Worm (Caenorhabditis elegans) whole organism, L4 larva: ENCODE data around the gene ZK816.3.

Source experiments
- D1046.2 ChIP-seq: fragments of 200-800 bp; sonication (Bioruptor generic); IDR thresholded peaks from 2 replicates; pipeline ENCODE4 v1.3.6; 2022; ENCODE audit warnings: missing genetic modification characterization, missing compliant biosample characterization
- F49E8.2 ChIP-seq: sonication (generic microtip); optimal IDR thresholded peaks from 2 replicates; lab custom pipeline; 2016; ENCODE audit warnings: missing compliant biosample characterization, mild to moderate bottlenecking, missing genetic modification characterization, borderline replicate concordance
- R02D3.7 ChIP-seq: fragments of 150-350 bp; sonication (generic microtip); optimal IDR thresholded peaks from 3 replicates; lab custom pipeline; 2014; ENCODE audit warnings: missing biosample characterization, missing genetic modification characterization
- T26A8.4 ChIP-seq: fragments of 200-800 bp; sonication (Bioruptor generic); IDR thresholded peaks from 2 replicates; pipeline ENCODE4 v1.3.6; 2022; ENCODE audit warnings: missing genetic modification characterization, missing compliant biosample characterization
- Y75B8A.6 ChIP-seq: fragments of 200-800 bp; sonication (Bioruptor generic); IDR thresholded peaks from 2 replicates; pipeline ENCODE4 v1.3.6; 2022; ENCODE audit warnings: missing genetic modification reagents, missing genetic modification characterization, missing compliant biosample characterization
- ZK337.2 ChIP-seq: fragments of 200-800 bp; sonication (Bioruptor generic); IDR thresholded peaks from 2 replicates; pipeline ENCODE4 v1.3.6; 2022; ENCODE audit warnings: missing genetic modification reagents, missing genetic modification characterization, missing compliant biosample characterization
- ZK546.5 ChIP-seq, 2 experiments: sonication (generic microtip); optimal IDR thresholded peaks; 2 replicates each; lab custom pipeline; 2017; ENCODE audit warnings: missing biosample characterization in 2 of 2, missing genetic modification characterization in 2 of 2
- aha-1 ChIP-seq: fragments of 150-350 bp; peaks from one replicate; lab custom pipeline; 2014; ENCODE audit warnings: missing biosample characterization, missing genetic modification characterization
- ama-1 ChIP-seq: fragments of 150-350 bp; optimal IDR thresholded peaks from 2 replicates; lab custom pipeline; 2014; ENCODE audit warnings: inconsistent platforms, mixed read lengths
- ceh-28 ChIP-seq: fragments of 150-350 bp; optimal IDR thresholded peaks from 2 replicates; lab custom pipeline; 2014; ENCODE audit warnings: missing biosample characterization, missing genetic modification reagents, missing genetic modification characterization
- ces-1 ChIP-seq: fragments of 150-350 bp; sonication (generic microtip); optimal IDR thresholded peaks from 4 replicates; lab custom pipeline; 2014; ENCODE audit warnings: missing biosample characterization, missing genetic modification reagents, missing genetic modification characterization
- cey-2 ChIP-seq: sonication (generic microtip); optimal IDR thresholded peaks from 3 replicates; lab custom pipeline; 2017; ENCODE audit warnings: missing genetic modification characterization, mild to moderate bottlenecking, missing compliant biosample characterization, antibody characterized with exemption, borderline replicate concordance; ENCODE audit not compliant: insufficient read depth
- daf-16 ChIP-seq, 3 experiments: sonication (generic microtip); optimal IDR thresholded peaks; 2 replicates each; lab custom pipeline; 2016 to 2017; ENCODE audit warnings: missing genetic modification characterization in 3 of 3, missing genetic modification reagents in 3 of 3, mild to moderate bottlenecking in 2 of 3, missing compliant biosample characterization in 2 of 3, missing biosample characterization in 1 of 3, moderate library complexity in 1 of 3
- dmd-6 ChIP-seq: fragments of 200-800 bp; sonication (Bioruptor generic); IDR thresholded peaks from 2 replicates; pipeline ENCODE4 v1.3.6; 2022; ENCODE audit warnings: missing genetic modification reagents, missing genetic modification characterization, missing compliant biosample characterization
- dmd-9 ChIP-seq: fragments of 200-800 bp; sonication (Bioruptor generic); IDR thresholded peaks from 2 replicates; pipeline ENCODE4 v1.3.6; 2022; ENCODE audit warnings: missing genetic modification reagents, missing genetic modification characterization, missing compliant biosample characterization
- dpl-1 ChIP-seq: fragments of 150-350 bp; optimal IDR thresholded peaks from 2 replicates; lab custom pipeline; 2014; ENCODE audit warnings: missing biosample characterization, missing genetic modification reagents, missing genetic modification characterization
- duxl-1 ChIP-seq: sonication (generic microtip); optimal IDR thresholded peaks from 2 replicates; lab custom pipeline; 2016; ENCODE audit warnings: mild to moderate bottlenecking, missing genetic modification characterization, moderate library complexity, missing compliant biosample characterization; ENCODE audit not compliant: poor library complexity
- fos-1 ChIP-seq: fragments of 150-350 bp; optimal IDR thresholded peaks from 2 replicates; lab custom pipeline; 2014; ENCODE audit warnings: missing biosample characterization, missing genetic modification characterization
- gei-8 ChIP-seq: fragments of 200-800 bp; sonication (Bioruptor generic); optimal IDR thresholded peaks from 2 replicates; lab custom pipeline; 2018; ENCODE audit warnings: mild to moderate bottlenecking, missing genetic modification characterization, missing compliant biosample characterization
- hif-1 ChIP-seq, 2 experiments: sonication (generic microtip); optimal IDR thresholded peaks; 2 replicates each; lab custom pipeline; 2016 to 2017; ENCODE audit warnings: missing compliant biosample characterization in 2 of 2, missing genetic modification characterization in 2 of 2, missing genetic modification reagents in 2 of 2, missing genotype in 2 of 2, mild to moderate bottlenecking in 1 of 2
- hlh-11 ChIP-seq: fragments of 200-800 bp; sonication (Bioruptor generic); optimal IDR thresholded peaks from 2 replicates; lab custom pipeline; 2018; ENCODE audit warnings: mild to moderate bottlenecking, missing genetic modification characterization, missing compliant biosample characterization
- hlh-30 ChIP-seq: sonication (generic microtip); optimal IDR thresholded peaks from 2 replicates; lab custom pipeline; 2017; ENCODE audit warnings: antibody characterized with exemption, mild to moderate bottlenecking, missing genetic modification characterization, missing compliant biosample characterization; ENCODE audit not compliant: insufficient read depth
- hmg-1.1 ChIP-seq: fragments of 200-800 bp; sonication (Bioruptor generic); IDR thresholded peaks from 2 replicates; pipeline ENCODE4 v1.3.6; 2022; ENCODE audit warnings: missing genetic modification reagents, missing genetic modification characterization, missing compliant biosample characterization
- jun-1 ChIP-seq: fragments of 150-350 bp; optimal IDR thresholded peaks from 2 replicates; lab custom pipeline; 2014; ENCODE audit warnings: missing biosample characterization, missing genetic modification reagents, missing genetic modification characterization
- lin-13 ChIP-seq: fragments of 150-350 bp; optimal IDR thresholded peaks from 2 replicates; lab custom pipeline; 2014; ENCODE audit warnings: missing biosample characterization, missing genetic modification reagents, missing genetic modification characterization
- lin-15B ChIP-seq: fragments of 150-350 bp; sonication (generic microtip); optimal IDR thresholded peaks from 3 replicates; lab custom pipeline; 2014; ENCODE audit warnings: missing biosample characterization, missing genetic modification characterization
- lin-39 ChIP-seq: fragments of 150-350 bp; optimal IDR thresholded peaks from 2 replicates; lab custom pipeline; 2014; ENCODE audit warnings: missing biosample characterization, missing genetic modification reagents, missing genetic modification characterization
- madf-9 ChIP-seq: fragments of 200-800 bp; sonication (Bioruptor generic); conservative IDR thresholded peaks from 2 replicates; pipeline ENCODE4 v1.3.6; 2022; ENCODE audit warnings: missing genetic modification reagents, missing genetic modification characterization, missing compliant biosample characterization
- mdt-29 ChIP-seq: fragments of 200-800 bp; sonication (Bioruptor generic); IDR thresholded peaks from 2 replicates; pipeline ENCODE4 v1.3.6; 2022; ENCODE audit warnings: missing genetic modification reagents, missing genetic modification characterization, missing compliant biosample characterization
- mes-2 ChIP-seq: sonication (generic microtip); optimal IDR thresholded peaks from 2 replicates; lab custom pipeline; 2016; ENCODE audit warnings: missing genotype, mild to moderate bottlenecking, missing genetic modification characterization, missing compliant biosample characterization; ENCODE audit not compliant: poor library complexity, severe bottlenecking
- nhr-10 ChIP-seq: fragments of 150-350 bp; optimal IDR thresholded peaks from 2 replicates; lab custom pipeline; 2014; ENCODE audit warnings: missing biosample characterization, missing genetic modification characterization
- nhr-11 ChIP-seq: fragments of 150-350 bp; optimal IDR thresholded peaks from 2 replicates; lab custom pipeline; 2014; ENCODE audit warnings: missing biosample characterization, missing genetic modification characterization
- nhr-237 ChIP-seq: sonication (generic microtip); optimal IDR thresholded peaks from 2 replicates; lab custom pipeline; 2017; ENCODE audit warnings: missing biosample characterization, missing genetic modification characterization
- nhr-25 ChIP-seq: sonication (generic microtip); optimal IDR thresholded peaks from 2 replicates; lab custom pipeline; 2017; ENCODE audit warnings: missing genetic modification characterization, mild to moderate bottlenecking, missing compliant biosample characterization, antibody characterized with exemption, moderate library complexity, borderline replicate concordance; ENCODE audit not compliant: insufficient read depth
- nhr-28 ChIP-seq: fragments of 150-350 bp; optimal IDR thresholded peaks from 2 replicates; lab custom pipeline; 2014; ENCODE audit warnings: missing biosample characterization, missing genetic modification characterization
- nhr-41 ChIP-seq: fragments of 200-800 bp; sonication (Bioruptor generic); IDR thresholded peaks from 2 replicates; pipeline ENCODE4 v1.3.6; 2022; ENCODE audit warnings: missing genetic modification reagents, missing genetic modification characterization, missing compliant biosample characterization
- nhr-42 ChIP-seq: fragments of 200-800 bp; sonication (Bioruptor generic); IDR thresholded peaks from 2 replicates; pipeline ENCODE4 v1.3.6; 2022; ENCODE audit warnings: missing genetic modification characterization, missing compliant biosample characterization
- nhr-76 ChIP-seq: fragments of 150-350 bp; optimal IDR thresholded peaks from 2 replicates; lab custom pipeline; 2014; ENCODE audit warnings: missing biosample characterization, missing genetic modification characterization
- pqm-1 ChIP-seq: sonication (generic microtip); optimal IDR thresholded peaks from 2 replicates; lab custom pipeline; 2017; ENCODE audit warnings: missing biosample characterization, missing genetic modification characterization
- rbr-2 ChIP-seq: sonication (generic microtip); optimal IDR thresholded peaks from 2 replicates; lab custom pipeline; 2016; ENCODE audit warnings: missing genotype, missing genetic modification characterization, missing compliant biosample characterization
- saeg-2 ChIP-seq: fragments of 200-800 bp; sonication (Bioruptor generic); IDR thresholded peaks from 2 replicates; pipeline ENCODE4 v1.3.6; 2022; ENCODE audit warnings: missing genetic modification reagents, missing genetic modification characterization, missing compliant biosample characterization
- sdz-12 ChIP-seq: fragments of 200-800 bp; sonication (Bioruptor generic); optimal IDR thresholded peaks from 2 replicates; lab custom pipeline; 2018; ENCODE audit warnings: mild to moderate bottlenecking, missing genetic modification characterization, missing compliant biosample characterization
- set-16 ChIP-seq: fragments of 200-800 bp; sonication (Bioruptor generic); IDR thresholded peaks from 2 replicates; pipeline ENCODE4 v1.3.6; 2022; ENCODE audit warnings: missing genetic modification reagents, missing genetic modification characterization, missing compliant biosample characterization
- skn-1 ChIP-seq: fragments of 150-350 bp; optimal IDR thresholded peaks from 2 replicates; lab custom pipeline; 2014; ENCODE audit warnings: missing biosample characterization, missing genetic modification characterization
- snpc-1.2 ChIP-seq: fragments of 200-800 bp; sonication (Bioruptor generic); IDR thresholded peaks from 2 replicates; pipeline ENCODE4 v1.3.6; 2022; ENCODE audit warnings: missing genetic modification reagents, missing genetic modification characterization, missing compliant biosample characterization
- spr-3 ChIP-seq: fragments of 200-800 bp; sonication (Bioruptor generic); optimal IDR thresholded peaks from 2 replicates; lab custom pipeline; 2018; ENCODE audit warnings: mild to moderate bottlenecking, missing genetic modification characterization, missing compliant biosample characterization
- unc-130 ChIP-seq: sonication (generic microtip); optimal IDR thresholded peaks from 2 replicates; lab custom pipeline; 2016; ENCODE audit warnings: missing genetic modification reagents, missing genetic modification characterization, missing compliant biosample characterization
- zfp-2 ChIP-seq: sonication (generic microtip); optimal IDR thresholded peaks from 2 replicates; lab custom pipeline; 2016; ENCODE audit warnings: mild to moderate bottlenecking, missing genetic modification characterization, missing compliant biosample characterization
- zfp-3 ChIP-seq: fragments of 200-800 bp; sonication (Bioruptor generic); conservative IDR thresholded peaks from 2 replicates; pipeline ENCODE4 v1.3.6; 2022; ENCODE audit warnings: missing genetic modification reagents, missing genetic modification characterization, missing compliant biosample characterization
- zip-11 ChIP-seq: fragments of 200-800 bp; sonication (Bioruptor generic); IDR thresholded peaks from 2 replicates; pipeline ENCODE4 v1.3.6; 2022; ENCODE audit warnings: missing genetic modification characterization, missing compliant biosample characterization

The ZK816.3 gene

DNA sequence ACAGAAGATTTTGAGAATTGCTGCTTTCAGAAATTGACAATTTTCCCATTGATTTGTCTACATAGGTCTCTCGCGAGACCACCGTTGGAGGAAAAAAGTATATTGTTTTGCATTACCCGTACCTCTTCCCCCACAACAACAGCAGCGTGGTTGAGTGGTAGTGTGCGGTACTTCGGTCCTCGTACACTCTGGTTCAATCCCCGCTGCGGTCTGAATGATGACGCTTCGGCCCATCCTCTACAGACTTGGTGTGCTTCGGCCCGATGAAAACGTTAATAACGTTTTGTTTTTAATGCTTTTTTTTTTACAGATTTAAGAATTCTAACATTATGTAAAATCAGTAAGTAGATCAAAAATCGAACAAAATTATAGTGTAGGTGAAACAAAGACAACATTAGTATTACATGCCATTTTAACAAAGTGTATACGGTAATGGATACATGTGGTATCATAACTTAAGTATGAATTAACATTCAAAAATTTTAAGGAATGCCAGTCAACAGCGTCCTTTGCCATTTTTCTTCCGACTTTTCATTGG lies at the start of gene ZK816.3 (continued):
- TF ChIP-seq fos-1 (tag; lab: Kevin White, UChicago) (no peak), saeg-2 (GFP tag; lab: Robert Waterston, UW) (0 out of 2 replicates have a peak, but pooled peaks have one; percentile 58), cey-2 (tag; lab: Kevin White, UChicago) (no peak), sdz-12 (GFP tag; lab: Kevin White, UChicago) (no peak), gei-8 (GFP tag; lab: Kevin White, UChicago) (no peak), nhr-41 (no peak), nhr-10 (tag; lab: Kevin White, UChicago) (no peak), skn-1 (no peak), hmg-1.1 (GFP tag; lab: Robert Waterston, UW) (peak; percentile 29; the same call in 1 of the 2 replicates), hif-1 (tag; optimal IDR thresholded peaks at IDR 0.05; lab: Kevin White, UChicago) (no peak), T26A8.4 (GFP tag; lab: Robert Waterston, UW) (peak; percentile 32; the same call in 1 of the 2 replicates), D1046.2 (GFP tag; lab: Robert Waterston, UW) (no peak), madf-9 (GFP tag; lab: Robert Waterston, UW) (no peak), duxl-1 (tag; lab: Kevin White, UChicago) (peak; percentile 67), dmd-9 (GFP tag; lab: Robert Waterston, UW) (no peak), mes-2 (tag; lab: Kevin White, UChicago) (peak; percentile 79), ZK546.5 (tag; optimal IDR thresholded peaks at IDR 0.05; lab: Kevin White, UChicago) (no peak), nhr-25 (tag; lab: Kevin White, UChicago) (no peak), lin-13 (no peak), jun-1 (tag; lab: Kevin White, UChicago) (no peak), dmd-6 (peak; percentile 41; the same call in 1 of the 2 replicates), aha-1 (peak; percentile 33), hlh-30 (peak; percentile 13), zfp-2 (tag; lab: Kevin White, UChicago) (no peak), set-16 (peak; percentile 27; the same call in 1 of the 2 replicates), mdt-29 (GFP tag; lab: Robert Waterston, UW) (no peak), zfp-3 (no peak), lin-15B (tag; lab: Kevin White, UChicago) (no peak), lin-39 (tag; lab: Kevin White, UChicago) (no peak), rbr-2 (peak; percentile 45), ceh-28 (tag; lab: Kevin White, UChicago) (no peak), Y75B8A.6 (GFP tag; lab: Robert Waterston, UW) (no peak), nhr-42 (0 out of 2 replicates have a peak, but pooled peaks have one; percentile 21), spr-3 (GFP tag; lab: Kevin White, UChicago) (no peak), F49E8.2 (no peak), ama-1 (no peak), ZK337.2 (no peak), dpl-1 (GFP tag; lab: Kevin White, UChicago) (no peak), nhr-28 (tag; lab: Kevin White, UChicago) (no peak), R02D3.7 (tag; lab: Kevin White, UChicago) (no peak), nhr-11 (no peak), nhr-76 (no peak), snpc-1.2 (peak; percentile 68), nhr-237 (tag; lab: Kevin White, UChicago) (no peak), unc-130 (peak; percentile 20), pqm-1 (tag; lab: Kevin White, UChicago) (no peak), daf-16 (GFP tag; optimal IDR thresholded peaks at IDR 0.05; lab: Kevin White, UChicago) (peak in 1 of 2 experiments; percentile 20), daf-16 (tag; optimal IDR thresholded peaks at IDR 0.05; lab: Kevin White, UChicago) (peak; percentile 51), hlh-11 (tag; lab: Kevin White, UChicago) (peak; percentile 21), zip-11 (GFP tag; lab: Robert Waterston, UW) (0 out of 2 replicates have a peak, but pooled peaks have one; percentile 21), ces-1 (GFP tag; lab: Kevin White, UChicago) (no peak)
